Fruit fly (Drosophila melanogaster) whole organism, embryonic: Measurements from ENCODE around the gene Vps39.

Experiments
- Blimp-1 ChIP-seq: fragments of 200-800 bp; sonication (Bioruptor generic); optimal IDR thresholded peaks from 3 replicates; lab custom pipeline; 2018; ENCODE audit warnings: missing biosample characterization, missing genetic modification characterization, mild to moderate bottlenecking, moderate library complexity, missing genetic modification reagents
- CG11247 ChIP-seq: fragments of 200-800 bp; sonication (Bioruptor generic); IDR thresholded peaks from 2 replicates; pipeline ENCODE4 v1.3.6; 2022; ENCODE audit warnings: missing biosample characterization, missing genetic modification characterization
- CG11398 ChIP-seq: fragments of 200-800 bp; sonication (Bioruptor generic); optimal IDR thresholded peaks from 2 replicates; lab custom pipeline; 2016; ENCODE audit warnings: missing biosample characterization, missing genetic modification characterization
- CG11456 ChIP-seq: fragments of 200-800 bp; sonication (Bioruptor generic); IDR thresholded peaks from 3 replicates; pipeline ENCODE4 v1.3.6; 2022; ENCODE audit warnings: missing biosample characterization, missing genetic modification characterization
- CG14667 ChIP-seq: fragments of 200-800 bp; sonication (Bioruptor generic); IDR thresholded peaks from 2 replicates; pipeline ENCODE4 v1.3.6; 2022; ENCODE audit warnings: missing biosample characterization, missing genetic modification characterization
- CG15011 ChIP-seq: fragments of 200-800 bp; sonication (Bioruptor generic); optimal IDR thresholded peaks from 3 replicates; lab custom pipeline; 2018; ENCODE audit warnings: missing biosample characterization, mild to moderate bottlenecking, missing genetic modification characterization
- CG2712 ChIP-seq: fragments of 200-800 bp; optimal IDR thresholded peaks from 3 replicates; lab custom pipeline; 2019; ENCODE audit warnings: missing biosample characterization, mild to moderate bottlenecking, missing genetic modification characterization, moderate library complexity
- CG31365 ChIP-seq: fragments of 200-800 bp; sonication (Bioruptor generic); optimal IDR thresholded peaks from 2 replicates; lab custom pipeline; 2018; ENCODE audit warnings: missing biosample characterization, mild to moderate bottlenecking, missing genetic modification characterization
- CG31441 ChIP-seq: fragments of 200-800 bp; sonication (Bioruptor generic); IDR thresholded peaks from 2 replicates; pipeline ENCODE4 v1.3.6; 2022; ENCODE audit warnings: missing biosample characterization, missing genetic modification characterization
- CG34224 ChIP-seq: fragments of 200-800 bp; sonication (Bioruptor generic); IDR thresholded peaks from 3 replicates; pipeline ENCODE4 v1.3.6; 2022; ENCODE audit warnings: missing biosample characterization, missing genetic modification characterization; ENCODE audit not compliant: partially characterized antibody
- CG4854 ChIP-seq: fragments of 200-800 bp; sonication (Bioruptor generic); optimal IDR thresholded peaks from 2 replicates; lab custom pipeline; 2016; ENCODE audit warnings: missing biosample characterization, missing genetic modification characterization, inconsistent platforms
- CG6654 ChIP-seq: fragments of 200-800 bp; sonication (Bioruptor generic); optimal IDR thresholded peaks from 2 replicates; lab custom pipeline; 2017; ENCODE audit warnings: missing biosample characterization, mild to moderate bottlenecking, missing genetic modification characterization
- CG6683 ChIP-seq: fragments of 200-800 bp; sonication (Bioruptor generic); optimal IDR thresholded peaks from 2 replicates; lab custom pipeline; 2017; ENCODE audit warnings: missing biosample characterization, mild to moderate bottlenecking, missing genetic modification characterization, missing genetic modification reagents
- CG6813 ChIP-seq: fragments of 200-800 bp; sonication (Bioruptor generic); optimal IDR thresholded peaks from 2 replicates; lab custom pipeline; 2017; ENCODE audit warnings: missing biosample characterization, missing genetic modification characterization, mild to moderate bottlenecking, moderate library complexity, missing genetic modification reagents
- CG8924 ChIP-seq: fragments of 200-800 bp; optimal IDR thresholded peaks from 3 replicates; lab custom pipeline; 2019; ENCODE audit warnings: missing biosample characterization, mild to moderate bottlenecking, missing genetic modification characterization, moderate library complexity
- CG9215 ChIP-seq: fragments of 200-800 bp; sonication (Bioruptor generic); IDR thresholded peaks from 2 replicates; pipeline ENCODE4 v1.3.6; 2022; ENCODE audit warnings: missing biosample characterization, missing genetic modification characterization
- CTCF ChIP-seq: fragments of 200-800 bp; sonication (Bioruptor generic); optimal IDR thresholded peaks from 2 replicates; lab custom pipeline; 2017; ENCODE audit warnings: missing biosample characterization, mild to moderate bottlenecking, missing genetic modification characterization, moderate library complexity
- Dad ChIP-seq: fragments of 200-800 bp; sonication (Bioruptor generic); optimal IDR thresholded peaks from 3 replicates; lab custom pipeline; 2016; ENCODE audit warnings: missing biosample characterization, missing genetic modification characterization
- Fer1 ChIP-seq: fragments of 200-800 bp; sonication (Bioruptor generic); optimal IDR thresholded peaks from 2 replicates; lab custom pipeline; 2017; ENCODE audit warnings: missing biosample characterization, mild to moderate bottlenecking, missing genetic modification characterization
- Gug ChIP-seq: fragments of 200-800 bp; sonication (Bioruptor generic); IDR thresholded peaks from 4 replicates; pipeline ENCODE4 v1.3.6; 2022; ENCODE audit warnings: missing biosample characterization, missing genetic modification characterization
- H15 ChIP-seq: fragments of 200-800 bp; sonication (Bioruptor generic); IDR thresholded peaks from 3 replicates; pipeline ENCODE4 v1.3.6; 2022; ENCODE audit warnings: missing biosample characterization, missing genetic modification characterization
- HmgZ ChIP-seq: fragments of 200-800 bp; sonication (Bioruptor generic); optimal IDR thresholded peaks from 2 replicates; lab custom pipeline; 2018; ENCODE audit warnings: missing biosample characterization, mild to moderate bottlenecking, missing genetic modification characterization
- Hr78 ChIP-seq, 2 experiments: fragments of 200-800 bp in 1 of 2; fragments of >200 bp in 1 of 2; sonication (Bioruptor generic) in 1 of 2; optimal IDR thresholded peaks; 2 replicates each; lab custom pipeline; 2017 to 2019; ENCODE audit warnings: missing biosample characterization in 2 of 2, missing genetic modification characterization in 2 of 2, mild to moderate bottlenecking in 1 of 2, moderate library complexity in 1 of 2
- Hsf ChIP-seq: fragments of 200-800 bp; sonication (Bioruptor generic); optimal IDR thresholded peaks from 3 replicates; lab custom pipeline; 2016; ENCODE audit warnings: missing biosample characterization, missing genetic modification characterization
- Nf-YB ChIP-seq: fragments of 200-800 bp; sonication (Bioruptor generic); optimal IDR thresholded peaks from 3 replicates; lab custom pipeline; 2019; ENCODE audit warnings: missing biosample characterization, mild to moderate bottlenecking, missing genetic modification characterization, moderate library complexity
- Poxn ChIP-seq: fragments of 200-800 bp; sonication (Bioruptor generic); IDR thresholded peaks from 2 replicates; pipeline ENCODE4 v1.3.6; 2022; ENCODE audit warnings: missing biosample characterization, missing genetic modification characterization
- Rfx ChIP-seq: fragments of 200-800 bp; sonication (Bioruptor generic); IDR thresholded peaks from 2 replicates; pipeline ENCODE4 v1.3.6; 2022; ENCODE audit warnings: missing biosample characterization, missing genetic modification characterization
- Side ChIP-seq: fragments of 200-800 bp; sonication (Bioruptor generic); optimal IDR thresholded peaks from 2 replicates; lab custom pipeline; 2016; ENCODE audit warnings: missing biosample characterization, missing genetic modification characterization
- Xbp1 ChIP-seq: fragments of 200-800 bp; sonication (Bioruptor generic); optimal IDR thresholded peaks from 3 replicates; lab custom pipeline; 2016; ENCODE audit warnings: missing biosample characterization, mild to moderate bottlenecking, missing genetic modification characterization
- btn ChIP-seq: fragments of 200-800 bp; sonication (Bioruptor generic); optimal IDR thresholded peaks from 2 replicates; lab custom pipeline; 2016; ENCODE audit warnings: missing biosample characterization, missing genetic modification characterization
- cad ChIP-seq: fragments of >200 bp; optimal IDR thresholded peaks from 2 replicates; lab custom pipeline; 2017; ENCODE audit warnings: missing biosample characterization, missing genetic modification characterization
- emc ChIP-seq: fragments of 200-800 bp; sonication (Bioruptor generic); optimal IDR thresholded peaks from 2 replicates; lab custom pipeline; 2016; ENCODE audit warnings: missing biosample characterization, missing genetic modification characterization
- en ChIP-seq: fragments of 200-800 bp; sonication (Bioruptor generic); optimal IDR thresholded peaks from 2 replicates; lab custom pipeline; 2016; ENCODE audit warnings: missing biosample characterization, missing genetic modification characterization
- exex ChIP-seq: fragments of 200-800 bp; sonication (Bioruptor generic); optimal IDR thresholded peaks from 4 replicates; lab custom pipeline; 2018; ENCODE audit warnings: missing biosample characterization, mild to moderate bottlenecking, missing genetic modification characterization, moderate library complexity
- gce ChIP-seq: fragments of 200-800 bp; sonication (Bioruptor generic); IDR thresholded peaks from 3 replicates; pipeline ENCODE4 v1.3.6; 2022; ENCODE audit warnings: missing biosample characterization, missing genetic modification characterization
- ind ChIP-seq: fragments of 200-800 bp; sonication (Bioruptor generic); optimal IDR thresholded peaks from 3 replicates; lab custom pipeline; 2016; ENCODE audit warnings: missing biosample characterization, missing genetic modification characterization
- inv ChIP-seq: fragments of 200-800 bp; sonication (Bioruptor generic); IDR thresholded peaks from 2 replicates; pipeline ENCODE4 v1.3.6; 2022; ENCODE audit warnings: missing biosample characterization, missing genetic modification characterization; ENCODE audit not compliant: partially characterized antibody
- lola ChIP-seq, 3 experiments: fragments of >200 bp in 2 of 3; fragments of 200-800 bp in 1 of 3; sonication (Bioruptor generic) in 1 of 3; optimal IDR thresholded peaks; 2 replicates each; lab custom pipeline; 2017 to 2019; ENCODE audit warnings: missing biosample characterization in 3 of 3, missing genetic modification characterization in 3 of 3, mild to moderate bottlenecking in 1 of 3, moderate library complexity in 1 of 3
- luna ChIP-seq: fragments of 200-800 bp; sonication (Bioruptor generic); optimal IDR thresholded peaks from 2 replicates; lab custom pipeline; 2016; ENCODE audit warnings: missing biosample characterization, missing genetic modification characterization
- ro ChIP-seq: fragments of 200-800 bp; sonication (Bioruptor generic); IDR thresholded peaks from 2 replicates; pipeline ENCODE4 v1.3.6; 2022; ENCODE audit warnings: missing biosample characterization, missing genetic modification characterization
- salm ChIP-seq: fragments of 200-800 bp; sonication (Bioruptor generic); optimal IDR thresholded peaks from 2 replicates; lab custom pipeline; 2018; ENCODE audit warnings: missing biosample characterization, mild to moderate bottlenecking, missing genetic modification characterization
- sc ChIP-seq, 3 experiments: fragments of >200 bp in 2 of 3; fragments of 200-800 bp in 1 of 3; sonication (Bioruptor generic) in 1 of 3; optimal IDR thresholded peaks; 2 replicates in 2 of 3; 3 replicates in 1 of 3; lab custom pipeline; 2017; ENCODE audit warnings: mild to moderate bottlenecking in 1 of 3, missing biosample characterization in 1 of 3, missing genetic modification characterization in 1 of 3, missing genetic modification reagents in 1 of 3
- sd ChIP-seq: fragments of 200-800 bp; sonication (Bioruptor generic); optimal IDR thresholded peaks from 3 replicates; lab custom pipeline; 2018; ENCODE audit warnings: missing biosample characterization, mild to moderate bottlenecking, missing genetic modification characterization, moderate library complexity
- sob ChIP-seq: fragments of 200-800 bp; sonication (Bioruptor generic); IDR thresholded peaks from 2 replicates; pipeline ENCODE4 v1.3.6; 2022; ENCODE audit warnings: missing biosample characterization, missing genetic modification characterization
- toy ChIP-seq: fragments of 200-800 bp; sonication (Bioruptor generic); IDR thresholded peaks from 2 replicates; pipeline ENCODE4 v1.3.6; 2022; ENCODE audit warnings: missing biosample characterization, missing genetic modification characterization
- wor ChIP-seq: fragments of 200-800 bp; sonication (Bioruptor generic); IDR thresholded peaks from 2 replicates; pipeline ENCODE4 v1.3.6; 2022; ENCODE audit warnings: missing biosample characterization, missing genetic modification characterization
- yki ChIP-seq: fragments of >200 bp; optimal IDR thresholded peaks from 3 replicates; lab custom pipeline; 2018
- zen ChIP-seq: fragments of 200-800 bp; sonication (Bioruptor generic); optimal IDR thresholded peaks from 3 replicates; lab custom pipeline; 2018; ENCODE audit warnings: missing biosample characterization, mild to moderate bottlenecking, missing genetic modification characterization, moderate library complexity
- zfh1 ChIP-seq: fragments of 200-800 bp; sonication (Bioruptor generic); IDR thresholded peaks from 3 replicates; pipeline ENCODE4 v1.3.6; 2022; ENCODE audit warnings: missing biosample characterization, missing genetic modification characterization

Vps39 gene

dm6 chr3R:18242089-18242955 is 31.9 kb downstream of the Vps39 start, which contains the start of the genes CG7156 and 14-3-3epsilon (continued):
- TF ChIP-seq btn (GFP tag; lab: Kevin White, UChicago) (no peak), Dad (GFP tag; lab: Kevin White, UChicago) (no peak), inv (peak; percentile 55), yki (lab: Kevin White, UChicago) (no peak), Xbp1 (GFP tag; lab: Kevin White, UChicago) (peak; percentile 73), toy (GFP tag; lab: Robert Waterston, UW) (no peak), CG11398 (GFP tag; lab: Kevin White, UChicago) (no peak), CG34224 (GFP tag; lab: Robert Waterston, UW) (peak; percentile 18; the same call in 1 of the 3 replicates), CG8924 (tag; lab: Kevin White, UChicago) (peak; percentile 30), sob (GFP tag; lab: Robert Waterston, UW) (peak; percentile 20; the same call in 1 of the 2 replicates), H15 (GFP tag; lab: Robert Waterston, UW) (0 out of 3 replicates have a peak, but pooled peaks have one; percentile 15), cad (no peak), sc (optimal IDR thresholded peaks at IDR 0.05; lab: Kevin White, UChicago) (no peak), sc (GFP tag; optimal IDR thresholded peaks at IDR 0.05; lab: Kevin White, UChicago) (no peak), CG4854 (GFP tag; lab: Kevin White, UChicago) (no peak), emc (GFP tag; lab: Kevin White, UChicago) (no peak), CG31365 (no peak), en (GFP tag; lab: Kevin White, UChicago) (no peak), CTCF (peak; percentile 66), wor (GFP tag; lab: Robert Waterston, UW) (no peak), zfh1 (GFP tag; lab: Robert Waterston, UW) (0 out of 3 replicates have a peak, but pooled peaks have one; percentile 37), Nf-YB (peak; percentile 19), Side (GFP tag; lab: Kevin White, UChicago) (no peak), gce (no peak), CG6654 (GFP tag; lab: Kevin White, UChicago) (no peak), luna (GFP tag; lab: Kevin White, UChicago) (no peak), ind (GFP tag; lab: Kevin White, UChicago) (peak; percentile 32), Rfx (GFP tag; lab: Robert Waterston, UW) (peak; percentile 38), CG14667 (GFP tag; lab: Robert Waterston, UW) (no peak), Fer1 (GFP tag; lab: Kevin White, UChicago) (peak; percentile 44), zen (tag; lab: Kevin White, UChicago) (peak; percentile 57), CG11456 (no peak; the same call in 2 of the 3 replicates), CG31441 (GFP tag; lab: Robert Waterston, UW) (peak; percentile 49), Hr78 (GFP tag; optimal IDR thresholded peaks at IDR 0.05; lab: Kevin White, UChicago) (no peak), CG2712 (tag; lab: Kevin White, UChicago) (peak; percentile 63), CG15011 (GFP tag; lab: Kevin White, UChicago) (no peak), ro (GFP tag; lab: Robert Waterston, UW) (no peak), Gug (no peak), Blimp-1 (GFP tag; lab: Kevin White, UChicago) (no peak), CG11247 (no peak), exex (tag; lab: Kevin White, UChicago) (no peak), sd (no peak), CG6813 (GFP tag; lab: Kevin White, UChicago) (no peak), salm (tag; lab: Kevin White, UChicago) (peak; percentile 28), CG9215 (no peak), Poxn (GFP tag; lab: Robert Waterston, UW) (no peak), Hsf (GFP tag; lab: Kevin White, UChicago) (peak; percentile 43), lola (GFP tag; optimal IDR thresholded peaks at IDR 0.05; lab: Kevin White, UChicago) (peak in 1 of 3 experiments; percentile 57), HmgZ (peak; percentile 18), CG6683 (GFP tag; lab: Kevin White, UChicago) (no peak)
